Worm (Caenorhabditis elegans) whole organism, L4 larva: ENCODE measurements around the gene acs-7.
A peak's percentile ranks its signal among the peaks of the same experiment; 100 is the strongest.

ENCODE experiments used
- F10B5.3 ChIP-seq: sonication (generic microtip); optimal IDR thresholded peaks from 2 replicates; lab custom pipeline; 2016; ENCODE audit warnings: mild to moderate bottlenecking, missing genetic modification characterization, missing compliant biosample characterization
- F44E2.7 ChIP-seq: fragments of 200-800 bp; sonication (Bioruptor generic); IDR thresholded peaks from 2 replicates; pipeline ENCODE4 v2.1.2; 2022; ENCODE audit warnings: missing genetic modification characterization, missing compliant biosample characterization
- F49E8.2 ChIP-seq: sonication (generic microtip); optimal IDR thresholded peaks from 2 replicates; lab custom pipeline; 2016; ENCODE audit warnings: missing compliant biosample characterization, mild to moderate bottlenecking, missing genetic modification characterization, borderline replicate concordance
- R02D3.7 ChIP-seq: fragments of 150-350 bp; sonication (generic microtip); optimal IDR thresholded peaks from 3 replicates; lab custom pipeline; 2014; ENCODE audit warnings: missing biosample characterization, missing genetic modification characterization
- Y105C5A.15 ChIP-seq: fragments of 200-800 bp; sonication (Bioruptor generic); IDR thresholded peaks from 2 replicates; pipeline ENCODE4 v1.3.6; 2022; ENCODE audit warnings: missing genetic modification characterization, missing compliant biosample characterization
- Y48G9A.11 ChIP-seq: fragments of 200-800 bp; sonication (Bioruptor generic); IDR thresholded peaks from 2 replicates; pipeline ENCODE4 v1.3.6; 2022; ENCODE audit warnings: missing genetic modification reagents, missing genetic modification characterization, missing compliant biosample characterization
- Y75B8A.6 ChIP-seq: fragments of 200-800 bp; sonication (Bioruptor generic); IDR thresholded peaks from 2 replicates; pipeline ENCODE4 v1.3.6; 2022; ENCODE audit warnings: missing genetic modification reagents, missing genetic modification characterization, missing compliant biosample characterization
- ZK546.5 ChIP-seq, 2 experiments: sonication (generic microtip); optimal IDR thresholded peaks; 2 replicates each; lab custom pipeline; 2017; ENCODE audit warnings: missing biosample characterization in 2 of 2, missing genetic modification characterization in 2 of 2
- aha-1 ChIP-seq: fragments of 150-350 bp; peaks from one replicate; lab custom pipeline; 2014; ENCODE audit warnings: missing biosample characterization, missing genetic modification characterization
- aly-2 ChIP-seq: sonication (generic microtip); optimal IDR thresholded peaks from 2 replicates; lab custom pipeline; 2018; ENCODE audit warnings: missing biosample characterization, missing genetic modification characterization
- ama-1 ChIP-seq: fragments of 150-350 bp; optimal IDR thresholded peaks from 2 replicates; lab custom pipeline; 2014; ENCODE audit warnings: inconsistent platforms, mixed read lengths
- arid-1 ChIP-seq: fragments of 200-800 bp; sonication (Bioruptor generic); conservative IDR thresholded peaks from 2 replicates; pipeline ENCODE4 v1.3.6; 2022; ENCODE audit warnings: missing genetic modification reagents, missing genetic modification characterization, missing compliant biosample characterization
- ceh-32 ChIP-seq: sonication (generic microtip); optimal IDR thresholded peaks from 2 replicates; lab custom pipeline; 2016; ENCODE audit warnings: mild to moderate bottlenecking, missing genetic modification characterization, missing compliant biosample characterization; ENCODE audit not compliant: poor library complexity
- ceh-62 ChIP-seq: sonication (generic microtip); optimal IDR thresholded peaks from 2 replicates; lab custom pipeline; 2017; ENCODE audit warnings: missing biosample characterization, missing genetic modification characterization
- ces-1 ChIP-seq: fragments of 150-350 bp; sonication (generic microtip); optimal IDR thresholded peaks from 4 replicates; lab custom pipeline; 2014; ENCODE audit warnings: missing biosample characterization, missing genetic modification reagents, missing genetic modification characterization
- daf-12 ChIP-seq: fragments of 150-350 bp; optimal IDR thresholded peaks from 2 replicates; lab custom pipeline; 2014; ENCODE audit warnings: missing biosample characterization, missing genetic modification reagents, missing genetic modification characterization
- daf-19 ChIP-seq: fragments of 200-800 bp; sonication (Bioruptor generic); conservative IDR thresholded peaks from 2 replicates; pipeline ENCODE4 v1.3.6; 2022; ENCODE audit warnings: missing genetic modification characterization, missing compliant biosample characterization
- daf-8 ChIP-seq: fragments of 200-800 bp; sonication (Bioruptor generic); IDR thresholded peaks from 2 replicates; pipeline ENCODE4 v1.3.6; 2022; ENCODE audit warnings: missing genetic modification characterization, missing compliant biosample characterization
- dpl-1 ChIP-seq: fragments of 150-350 bp; optimal IDR thresholded peaks from 2 replicates; lab custom pipeline; 2014; ENCODE audit warnings: missing biosample characterization, missing genetic modification reagents, missing genetic modification characterization
- dve-1 ChIP-seq: sonication (generic microtip); optimal IDR thresholded peaks from 2 replicates; lab custom pipeline; 2017; ENCODE audit warnings: antibody characterized with exemption, mild to moderate bottlenecking, missing genetic modification characterization, missing compliant biosample characterization; ENCODE audit not compliant: insufficient read depth
- egl-27 ChIP-seq: sonication (generic microtip); optimal IDR thresholded peaks from 3 replicates; lab custom pipeline; 2017; ENCODE audit warnings: missing biosample characterization, missing genetic modification reagents, missing genetic modification characterization
- gei-8 ChIP-seq: fragments of 200-800 bp; sonication (Bioruptor generic); optimal IDR thresholded peaks from 2 replicates; lab custom pipeline; 2018; ENCODE audit warnings: mild to moderate bottlenecking, missing genetic modification characterization, missing compliant biosample characterization
- hlh-11 ChIP-seq: fragments of 200-800 bp; sonication (Bioruptor generic); optimal IDR thresholded peaks from 2 replicates; lab custom pipeline; 2018; ENCODE audit warnings: mild to moderate bottlenecking, missing genetic modification characterization, missing compliant biosample characterization
- hlh-30 ChIP-seq: sonication (generic microtip); optimal IDR thresholded peaks from 2 replicates; lab custom pipeline; 2017; ENCODE audit warnings: antibody characterized with exemption, mild to moderate bottlenecking, missing genetic modification characterization, missing compliant biosample characterization; ENCODE audit not compliant: insufficient read depth
- hmg-1.1 ChIP-seq: fragments of 200-800 bp; sonication (Bioruptor generic); IDR thresholded peaks from 2 replicates; pipeline ENCODE4 v1.3.6; 2022; ENCODE audit warnings: missing genetic modification reagents, missing genetic modification characterization, missing compliant biosample characterization
- jun-1 ChIP-seq: fragments of 150-350 bp; optimal IDR thresholded peaks from 2 replicates; lab custom pipeline; 2014; ENCODE audit warnings: missing biosample characterization, missing genetic modification reagents, missing genetic modification characterization
- lim-7 ChIP-seq: fragments of 200-800 bp; sonication (Bioruptor generic); IDR thresholded peaks from 2 replicates; pipeline ENCODE4 v1.3.6; 2022; ENCODE audit warnings: missing genetic modification characterization, missing compliant biosample characterization
- lin-1 ChIP-seq: fragments of 200-800 bp; sonication (Bioruptor generic); IDR thresholded peaks from 2 replicates; pipeline ENCODE4 v1.3.6; 2022; ENCODE audit warnings: missing genetic modification reagents, missing genetic modification characterization, missing compliant biosample characterization
- lin-13 ChIP-seq: fragments of 150-350 bp; optimal IDR thresholded peaks from 2 replicates; lab custom pipeline; 2014; ENCODE audit warnings: missing biosample characterization, missing genetic modification reagents, missing genetic modification characterization
- madf-5 ChIP-seq, 2 experiments: fragments of 200-800 bp; sonication (Bioruptor generic); IDR thresholded peaks; 2 replicates each; pipeline ENCODE4 v1.3.6; 2022; ENCODE audit warnings: missing compliant biosample characterization in 2 of 2, missing genetic modification characterization in 2 of 2
- mdl-1 ChIP-seq, 2 experiments: fragments of 150-350 bp in 1 of 2; sonication (generic microtip) in 1 of 2; optimal IDR thresholded peaks; 2 replicates each; lab custom pipeline; 2014 to 2017; ENCODE audit warnings: missing biosample characterization in 2 of 2, missing genetic modification characterization in 2 of 2
- mep-1 ChIP-seq: fragments of 150-350 bp; sonication (generic microtip); optimal IDR thresholded peaks from 3 replicates; lab custom pipeline; 2014; ENCODE audit warnings: missing biosample characterization, missing genetic modification characterization
- nhr-11 ChIP-seq: fragments of 150-350 bp; optimal IDR thresholded peaks from 2 replicates; lab custom pipeline; 2014; ENCODE audit warnings: missing biosample characterization, missing genetic modification characterization
- nhr-111 ChIP-seq: fragments of 200-800 bp; sonication (Bioruptor generic); optimal IDR thresholded peaks from 2 replicates; lab custom pipeline; 2018; ENCODE audit warnings: mild to moderate bottlenecking, missing genetic modification characterization, missing compliant biosample characterization
- nhr-237 ChIP-seq: sonication (generic microtip); optimal IDR thresholded peaks from 2 replicates; lab custom pipeline; 2017; ENCODE audit warnings: missing biosample characterization, missing genetic modification characterization
- nhr-25 ChIP-seq: sonication (generic microtip); optimal IDR thresholded peaks from 2 replicates; lab custom pipeline; 2017; ENCODE audit warnings: missing genetic modification characterization, mild to moderate bottlenecking, missing compliant biosample characterization, antibody characterized with exemption, moderate library complexity, borderline replicate concordance; ENCODE audit not compliant: insufficient read depth
- nhr-28 ChIP-seq: fragments of 150-350 bp; optimal IDR thresholded peaks from 2 replicates; lab custom pipeline; 2014; ENCODE audit warnings: missing biosample characterization, missing genetic modification characterization
- nhr-6 ChIP-seq: fragments of 150-350 bp; optimal IDR thresholded peaks from 2 replicates; lab custom pipeline; 2014; ENCODE audit warnings: missing biosample characterization, missing genetic modification characterization
- pha-4 ChIP-seq, 2 experiments: fragments of 150-350 bp in 1 of 2; fragments of 200-800 bp in 1 of 2; sonication (Bioruptor generic) in 1 of 2; IDR thresholded peaks in 1 of 2; optimal IDR thresholded peaks in 1 of 2; 2 replicates each; pipeline versions ENCODE4 v1.3.6 to Lab custom; 2014 to 2022; ENCODE audit warnings: missing genetic modification characterization in 2 of 2, missing genetic modification reagents in 2 of 2, missing biosample characterization in 1 of 2, missing compliant biosample characterization in 1 of 2
- saeg-2 ChIP-seq: fragments of 200-800 bp; sonication (Bioruptor generic); IDR thresholded peaks from 2 replicates; pipeline ENCODE4 v1.3.6; 2022; ENCODE audit warnings: missing genetic modification reagents, missing genetic modification characterization, missing compliant biosample characterization
- sdz-12 ChIP-seq: fragments of 200-800 bp; sonication (Bioruptor generic); optimal IDR thresholded peaks from 2 replicates; lab custom pipeline; 2018; ENCODE audit warnings: mild to moderate bottlenecking, missing genetic modification characterization, missing compliant biosample characterization
- spr-1 ChIP-seq: sonication (generic microtip); optimal IDR thresholded peaks from 2 replicates; lab custom pipeline; 2016; ENCODE audit warnings: mild to moderate bottlenecking, missing genetic modification characterization, missing compliant biosample characterization
- spr-3 ChIP-seq: fragments of 200-800 bp; sonication (Bioruptor generic); optimal IDR thresholded peaks from 2 replicates; lab custom pipeline; 2018; ENCODE audit warnings: mild to moderate bottlenecking, missing genetic modification characterization, missing compliant biosample characterization
- unc-130 ChIP-seq: sonication (generic microtip); optimal IDR thresholded peaks from 2 replicates; lab custom pipeline; 2016; ENCODE audit warnings: missing genetic modification reagents, missing genetic modification characterization, missing compliant biosample characterization
- unc-39 ChIP-seq: sonication (generic microtip); optimal IDR thresholded peaks from 2 replicates; lab custom pipeline; 2017; ENCODE audit warnings: missing biosample characterization, missing genetic modification characterization
- vab-7 ChIP-seq: fragments of 200-800 bp; sonication (Bioruptor generic); IDR thresholded peaks from 2 replicates; pipeline ENCODE4 v1.3.6; 2022; ENCODE audit warnings: missing genetic modification reagents, missing genetic modification characterization, missing compliant biosample characterization
- zag-1 ChIP-seq: fragments of 150-350 bp; optimal IDR thresholded peaks from 2 replicates; lab custom pipeline; 2014; ENCODE audit warnings: missing biosample characterization, missing genetic modification characterization
- zfp-3 ChIP-seq: fragments of 200-800 bp; sonication (Bioruptor generic); conservative IDR thresholded peaks from 2 replicates; pipeline ENCODE4 v1.3.6; 2022; ENCODE audit warnings: missing genetic modification reagents, missing genetic modification characterization, missing compliant biosample characterization
- zip-2 ChIP-seq: fragments of 150-350 bp; optimal IDR thresholded peaks from 2 replicates; lab custom pipeline; 2014; ENCODE audit warnings: missing biosample characterization, missing genetic modification characterization
- ztf-7 ChIP-seq: fragments of 150-350 bp; optimal IDR thresholded peaks from 2 replicates; lab custom pipeline; 2014; ENCODE audit warnings: missing biosample characterization, missing genetic modification characterization

The acs-7 gene

DNA sequence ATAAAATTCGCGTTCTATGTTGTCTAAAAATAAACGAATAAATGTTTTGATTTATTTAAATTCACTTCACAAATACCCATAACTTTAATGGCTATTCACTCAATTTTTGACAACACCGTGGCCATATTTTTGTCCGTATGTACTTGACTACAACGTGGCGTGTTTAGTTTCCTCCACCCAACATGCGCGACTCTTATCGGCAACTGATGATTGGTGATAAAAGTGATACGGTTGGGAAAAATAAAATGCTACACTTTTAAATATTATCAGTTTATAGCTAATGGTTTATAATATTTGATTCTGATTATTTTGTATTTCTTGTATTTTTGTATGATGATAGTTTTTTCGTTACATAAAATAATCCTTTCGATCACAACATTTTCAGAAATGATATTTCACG, at the start of gene acs-7 (continued):
- TF ChIP-seq nhr-237 (tag; lab: Kevin White, UChicago) (no peak), arid-1 (GFP tag; lab: Robert Waterston, UW) (no peak), lin-13 (GFP tag; lab: Kevin White, UChicago) (no peak), sdz-12 (GFP tag; lab: Kevin White, UChicago) (no peak), nhr-28 (tag; lab: Kevin White, UChicago) (peak; percentile 96), lin-1 (no peak), pha-4 (GFP tag; IDR thresholded peaks at IDR 0.05; lab: Robert Waterston, UW) (no peak), pha-4 (tag; optimal IDR thresholded peaks at IDR 0.05; lab: Kevin White, UChicago) (no peak), egl-27 (tag; lab: Kevin White, UChicago) (no peak), ztf-7 (tag; lab: Kevin White, UChicago) (no peak), aly-2 (tag; lab: Kevin White, UChicago) (no peak), gei-8 (GFP tag; lab: Kevin White, UChicago) (no peak), mdl-1 (tag; optimal IDR thresholded peaks at IDR 0.05; lab: Kevin White, UChicago) (peak in 1 of 2 experiments; percentile 74), nhr-111 (GFP tag; lab: Kevin White, UChicago) (no peak), R02D3.7 (no peak), nhr-11 (tag; lab: Kevin White, UChicago) (no peak), hlh-11 (tag; lab: Kevin White, UChicago) (peak; percentile 88), ama-1 (lab: Kevin White, UChicago) (no peak)

DNA sequence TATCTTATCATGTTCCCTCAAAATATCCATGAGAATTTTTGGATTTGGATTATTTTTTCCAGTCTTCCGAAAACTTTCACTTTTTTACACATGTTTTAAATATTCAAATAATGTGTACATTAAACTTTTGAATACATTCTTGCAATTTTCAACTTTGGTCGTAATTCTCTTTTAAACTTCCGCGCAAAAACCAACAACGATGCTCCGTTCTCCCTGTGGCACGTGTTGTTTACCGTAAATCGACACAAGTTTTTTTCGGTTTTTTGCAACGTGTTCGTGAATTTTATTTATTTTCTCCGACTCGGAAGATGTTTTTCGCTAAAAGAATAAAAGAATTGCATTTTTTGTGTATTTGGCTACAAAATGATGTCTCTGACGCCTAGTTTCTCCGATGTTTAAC, 49.0 kb upstream of the acs-7 start:
- TF ChIP-seq vab-7 (GFP tag; lab: Robert Waterston, UW) (no peak), unc-39 (no peak), zfp-3 (GFP tag; lab: Robert Waterston, UW) (no peak), daf-8 (GFP tag; lab: Robert Waterston, UW) (no peak), aly-2 (tag; lab: Kevin White, UChicago) (no peak), Y75B8A.6 (GFP tag; lab: Robert Waterston, UW) (no peak), spr-3 (GFP tag; lab: Kevin White, UChicago) (no peak), zip-2 (tag; lab: Kevin White, UChicago) (no peak), R02D3.7 (peak; percentile 75), aha-1 (tag; lab: Kevin White, UChicago) (no peak), ces-1 (GFP tag; lab: Kevin White, UChicago) (no peak), mep-1 (tag; lab: Kevin White, UChicago) (peak; percentile 61), nhr-25 (tag; lab: Kevin White, UChicago) (no peak), pha-4 (GFP tag; IDR thresholded peaks at IDR 0.05; lab: Robert Waterston, UW) (no peak), pha-4 (tag; optimal IDR thresholded peaks at IDR 0.05; lab: Kevin White, UChicago) (peak; percentile 43), madf-5 (GFP tag; IDR thresholded peaks at IDR 0.05; lab: Robert Waterston, UW) (no peak), saeg-2 (GFP tag; lab: Robert Waterston, UW) (no peak), daf-19 (GFP tag; lab: Robert Waterston, UW) (no peak), daf-12 (no peak), F44E2.7 (GFP tag; lab: Robert Waterston, UW) (no peak), F10B5.3 (tag; lab: Kevin White, UChicago) (no peak), ceh-32 (no peak), F49E8.2 (no peak), ceh-62 (tag; lab: Kevin White, UChicago) (no peak), jun-1 (no peak), dpl-1 (GFP tag; lab: Kevin White, UChicago) (peak; percentile 93), lim-7 (GFP tag; lab: Robert Waterston, UW) (no peak), unc-130 (no peak), nhr-6 (tag; lab: Kevin White, UChicago) (peak; percentile 20), hmg-1.1 (GFP tag; lab: Robert Waterston, UW) (no peak), spr-1 (tag; lab: Kevin White, UChicago) (no peak), zag-1 (tag; lab: Kevin White, UChicago) (no peak), ZK546.5 (tag; optimal IDR thresholded peaks at IDR 0.05; lab: Kevin White, UChicago) (no peak), Y48G9A.11 (GFP tag; lab: Robert Waterston, UW) (peak; percentile 98), dve-1 (tag; lab: Kevin White, UChicago) (peak; percentile 44), Y105C5A.15 (no peak), gei-8 (GFP tag; lab: Kevin White, UChicago) (no peak), hlh-30 (tag; lab: Kevin White, UChicago) (peak; percentile 46)
